Worm (Caenorhabditis elegans) whole organism, L4/young adult: Measurements from ENCODE around the gene T26C5.2.

Experiments used
- dao-5 ChIP-seq: sonication (generic microtip); optimal IDR thresholded peaks from 2 replicates; lab custom pipeline; 2016; ENCODE audit warnings: missing genotype, missing genetic modification characterization, moderate library complexity, missing compliant biosample characterization
- him-1 ChIP-seq: sonication (generic microtip); optimal IDR thresholded peaks from 2 replicates; lab custom pipeline; 2016; ENCODE audit warnings: missing genotype, missing genetic modification reagents, missing genetic modification characterization, missing compliant biosample characterization

ce11 chrII:9274734-9275133 is 41.7 kb downstream of the T26C5.2 start:
- no peak for TF ChIP-seq him-1 (tag; lab: Kevin White, UChicago)
- TF ChIP-seq dao-5 (tag; lab: Kevin White, UChicago): no peak
